Fruit fly (Drosophila melanogaster): Measurements from ENCODE around the gene CG15638.

- no peak for TF ChIP-seq dsf (GFP tag; optimal IDR thresholded peaks at IDR 0.05; ENCODE audit: borderline replicate concordance)
- TF ChIP-seq psq (GFP tag; optimal IDR thresholded peaks at IDR 0.05): peak; percentile 58
- TF ChIP-seq Jra (GFP tag; optimal IDR thresholded peaks at IDR 0.05): no peak
- no peak for TF ChIP-seq ey (GFP tag; optimal IDR thresholded peaks at IDR 0.05)
- no peak for TF ChIP-seq pan (optimal IDR thresholded peaks at IDR 0.05)
These were observed 17.1 kb upstream of the CG15638 start for dm6 chr2L:13552686-13553085.
